Fruit fly (Drosophila melanogaster): ENCODE measurements around the gene mthl11.

DNA sequence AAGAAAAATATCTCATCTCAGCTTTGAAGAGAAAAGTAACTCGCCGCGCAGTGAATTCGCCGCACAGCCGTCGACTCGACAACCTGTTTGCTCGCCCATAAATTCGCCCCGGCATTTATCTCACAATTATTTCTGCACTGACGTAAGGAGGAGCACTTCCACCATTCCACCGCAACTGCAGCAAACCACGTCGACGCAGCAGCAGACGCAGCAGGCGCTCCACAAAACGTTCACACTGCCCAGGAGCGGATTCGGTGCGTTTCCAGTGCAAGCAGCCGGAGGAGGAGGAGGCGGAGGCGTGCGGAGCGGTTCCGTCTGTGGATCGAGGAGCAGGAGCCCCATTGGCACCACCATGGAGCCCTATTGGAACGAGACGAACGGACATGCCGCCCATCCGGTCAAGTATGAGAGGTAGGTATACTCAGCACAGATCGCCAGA lies 11.8 kb upstream of the mthl11 start:
- TF ChIP-seq usp (GFP tag; optimal IDR thresholded peaks at IDR 0.05) (no peak), sage (GFP tag; optimal IDR thresholded peaks at IDR 0.05) (peak; percentile 2), pan (optimal IDR thresholded peaks at IDR 0.05) (no peak), Mio (GFP tag; optimal IDR thresholded peaks at IDR 0.05) (no peak), CG32264 (GFP tag; optimal IDR thresholded peaks at IDR 0.05) (no peak), br (GFP tag; optimal IDR thresholded peaks at IDR 0.05) (no peak), jim (GFP tag; optimal IDR thresholded peaks at IDR 0.05) (no peak), Hnf4 (GFP tag; optimal IDR thresholded peaks at IDR 0.05) (no peak), dsf (GFP tag; optimal IDR thresholded peaks at IDR 0.05; ENCODE audit: borderline replicate concordance) (no peak), Abd-B (GFP tag; optimal IDR thresholded peaks at IDR 0.05) (no peak), Sp1 (GFP tag; optimal IDR thresholded peaks at IDR 0.05) (no peak), brk (GFP tag; optimal IDR thresholded peaks at IDR 0.05) (no peak), fru (GFP tag; optimal IDR thresholded peaks at IDR 0.05) (no peak)
